Fruit fly (Drosophila melanogaster) whole organism, pupa: Measurements from ENCODE around the gene natalisin.
A peak's percentile ranks its signal among the peaks of the same experiment; 100 is the strongest.

Experiments
- CG10348 ChIP-seq: fragments of 200-800 bp; sonication (Bioruptor generic); IDR thresholded peaks from 2 replicates; pipeline ENCODE4 v1.3.6; 2022; ENCODE audit warnings: missing biosample characterization, missing genetic modification characterization
- CG15710 ChIP-seq: fragments of 200-800 bp; sonication (Bioruptor generic); optimal IDR thresholded peaks from 2 replicates; lab custom pipeline; 2018; ENCODE audit warnings: missing biosample characterization, mild to moderate bottlenecking, missing genetic modification characterization, moderate library complexity
- CG17806 ChIP-seq: fragments of 200-800 bp; sonication (Bioruptor generic); optimal IDR thresholded peaks from 2 replicates; lab custom pipeline; 2018; ENCODE audit warnings: missing biosample characterization, mild to moderate bottlenecking, missing genetic modification characterization, moderate library complexity
- CG9948 ChIP-seq: fragments of 200-800 bp; sonication (Bioruptor generic); optimal IDR thresholded peaks from 2 replicates; lab custom pipeline; 2018; ENCODE audit warnings: missing biosample characterization, mild to moderate bottlenecking, missing genetic modification characterization, moderate library complexity
- EcR ChIP-seq: fragments of 200-800 bp; sonication (Bioruptor generic); optimal IDR thresholded peaks from 3 replicates; lab custom pipeline; 2019; ENCODE audit warnings: missing biosample characterization, missing genetic modification characterization, mild to moderate bottlenecking, moderate library complexity, missing genetic modification reagents
- Pif1B ChIP-seq: fragments of 200-800 bp; sonication (Bioruptor generic); optimal IDR thresholded peaks from 3 replicates; lab custom pipeline; 2016; ENCODE audit warnings: missing biosample characterization, missing genetic modification characterization

- TF ChIP-seq EcR (GFP tag; lab: Kevin White, UChicago) (no peak), CG15710 (tag; lab: Kevin White, UChicago) (peak; percentile 36), CG17806 (tag; lab: Kevin White, UChicago) (peak; percentile 30), Pif1B (GFP tag; lab: Kevin White, UChicago) (peak; percentile 35), CG9948 (tag; lab: Kevin White, UChicago) (peak; percentile 48), CG10348 (GFP tag; lab: Robert Waterston, UW) (no peak)
These were observed 52.2 kb downstream of the natalisin start for dm6 chr3R:14470630-14471029.
